Worm (Caenorhabditis elegans) whole organism, L1 larva: Measurements from ENCODE around the gene lim-4.
A peak's percentile ranks its signal among the peaks of the same experiment; 100 is the strongest.

Source experiments
- C16A3.4 ChIP-seq: fragments of 150-350 bp; optimal IDR thresholded peaks from 2 replicates; lab custom pipeline; 2014; ENCODE audit warnings: missing biosample characterization, missing genetic modification characterization
- F16B12.6 ChIP-seq: fragments of 150-350 bp; optimal IDR thresholded peaks from 2 replicates; lab custom pipeline; 2014; ENCODE audit warnings: missing biosample characterization, missing genetic modification characterization
- alr-1 ChIP-seq: fragments of 200-800 bp; sonication (Bioruptor generic); optimal IDR thresholded peaks from 2 replicates; lab custom pipeline; 2018; ENCODE audit warnings: borderline replicate concordance, mild to moderate bottlenecking, missing genetic modification characterization, missing compliant biosample characterization
- blmp-1 ChIP-seq: fragments of 150-350 bp; optimal IDR thresholded peaks from 2 replicates; lab custom pipeline; 2014; ENCODE audit warnings: missing biosample characterization, missing genetic modification characterization
- ceh-63 ChIP-seq: fragments of 200-800 bp; sonication (Bioruptor generic); optimal IDR thresholded peaks from 2 replicates; lab custom pipeline; 2018; ENCODE audit warnings: mild to moderate bottlenecking, missing genetic modification characterization, missing compliant biosample characterization
- ceh-90 ChIP-seq: sonication (generic microtip); optimal IDR thresholded peaks from 2 replicates; lab custom pipeline; 2016; ENCODE audit warnings: missing genetic modification characterization, missing compliant biosample characterization
- dpl-1 ChIP-seq, 3 experiments: fragments of 150-350 bp in 2 of 3; sonication (generic microtip) in 1 of 3; optimal IDR thresholded peaks; 2 replicates each; lab custom pipeline; 2014 to 2017; ENCODE audit warnings: missing biosample characterization in 3 of 3, missing genetic modification characterization in 3 of 3, missing genetic modification reagents in 3 of 3
- dsc-1 ChIP-seq: sonication (generic microtip); optimal IDR thresholded peaks from 2 replicates; lab custom pipeline; 2016; ENCODE audit warnings: mild to moderate bottlenecking, missing genetic modification characterization, missing compliant biosample characterization
- efl-1 ChIP-seq, 4 experiments: fragments of 150-350 bp; optimal IDR thresholded peaks in 3 of 4; peaks in 1 of 4; 1 replicate in 1 of 4; 2 replicates in 3 of 4; lab custom pipeline; 2014; ENCODE audit warnings: missing biosample characterization in 2 of 4, missing genetic modification characterization in 2 of 4, missing genetic modification reagents in 2 of 4
- efl-3 ChIP-seq: fragments of 200-800 bp; sonication (Bioruptor generic); optimal IDR thresholded peaks from 2 replicates; lab custom pipeline; 2018; ENCODE audit warnings: mild to moderate bottlenecking, missing genetic modification characterization, missing compliant biosample characterization
- egl-13 ChIP-seq: sonication (generic microtip); optimal IDR thresholded peaks from 2 replicates; lab custom pipeline; 2016; ENCODE audit warnings: missing genotype, missing genetic modification reagents, missing genetic modification characterization, missing compliant biosample characterization
- egl-27 ChIP-seq, 2 experiments: fragments of 150-350 bp in 1 of 2; sonication (generic microtip); optimal IDR thresholded peaks; 3 replicates each; lab custom pipeline; 2017 to 2018; ENCODE audit warnings: missing biosample characterization in 2 of 2, missing genetic modification characterization in 2 of 2, missing genetic modification reagents in 2 of 2
- elt-2 ChIP-seq: sonication (generic microtip); optimal IDR thresholded peaks from 2 replicates; lab custom pipeline; 2016; ENCODE audit warnings: missing genetic modification characterization, mild to moderate bottlenecking, inconsistent platforms, missing compliant biosample characterization, missing genetic modification reagents
- elt-3 ChIP-seq, 6 experiments: fragments of 150-350 bp in 1 of 6; sonication (generic microtip); optimal IDR thresholded peaks; 2 replicates each; lab custom pipeline; 2017 to 2018; ENCODE audit warnings: missing biosample characterization in 6 of 6, missing genetic modification characterization in 6 of 6, inconsistent platforms in 1 of 6
- hpl-2 ChIP-seq: fragments of 150-350 bp; optimal IDR thresholded peaks from 2 replicates; lab custom pipeline; 2014; ENCODE audit warnings: missing biosample characterization, missing genetic modification reagents, missing genetic modification characterization
- isw-1 ChIP-seq: fragments of 200-800 bp; sonication (Bioruptor generic); IDR thresholded peaks from 2 replicates; pipeline ENCODE4 v1.3.6; 2022; ENCODE audit warnings: missing genetic modification characterization, missing compliant biosample characterization
- jun-1 ChIP-seq: fragments of 150-350 bp; optimal IDR thresholded peaks from 2 replicates; lab custom pipeline; 2014; ENCODE audit warnings: missing biosample characterization, missing genetic modification reagents, missing genetic modification characterization
- lin-14 ChIP-seq: fragments of 200-800 bp; sonication (Bioruptor generic); optimal IDR thresholded peaks from 2 replicates; lab custom pipeline; 2018; ENCODE audit warnings: mild to moderate bottlenecking, missing genetic modification characterization, moderate library complexity, missing compliant biosample characterization
- lin-35 ChIP-seq, 2 experiments: fragments of 150-350 bp; optimal IDR thresholded peaks; 2 replicates each; lab custom pipeline; 2014; ENCODE audit warnings: missing biosample characterization in 2 of 2, missing genetic modification characterization in 2 of 2, missing genetic modification reagents in 2 of 2
- lsy-2 ChIP-seq, 2 experiments: fragments of 150-350 bp; optimal IDR thresholded peaks; 2 replicates each; lab custom pipeline; 2014; ENCODE audit warnings: missing biosample characterization in 2 of 2, missing genetic modification characterization in 2 of 2
- mdl-1 ChIP-seq, 2 experiments: fragments of 150-350 bp; optimal IDR thresholded peaks; 2 replicates each; lab custom pipeline; 2014 to 2017; ENCODE audit warnings: missing biosample characterization in 2 of 2, missing genetic modification characterization in 2 of 2, inconsistent platforms in 1 of 2
- mef-2 ChIP-seq: fragments of 150-350 bp; optimal IDR thresholded peaks from 2 replicates; lab custom pipeline; 2014; ENCODE audit warnings: missing biosample characterization, missing genetic modification characterization
- mep-1 ChIP-seq: fragments of 150-350 bp; optimal IDR thresholded peaks from 2 replicates; lab custom pipeline; 2014; ENCODE audit warnings: missing biosample characterization, missing genetic modification characterization
- nhr-11 ChIP-seq: fragments of 150-350 bp; optimal IDR thresholded peaks from 2 replicates; lab custom pipeline; 2014; ENCODE audit warnings: missing biosample characterization, missing genetic modification characterization
- nhr-12 ChIP-seq: sonication (generic microtip); optimal IDR thresholded peaks from 2 replicates; lab custom pipeline; 2017; ENCODE audit warnings: missing biosample characterization, missing genetic modification characterization
- nhr-19 ChIP-seq: fragments of 200-800 bp; sonication (Bioruptor generic); conservative IDR thresholded peaks from 2 replicates; pipeline ENCODE4 v1.3.6; 2022; ENCODE audit warnings: missing genetic modification characterization, missing compliant biosample characterization
- nhr-20 ChIP-seq: sonication (generic microtip); optimal IDR thresholded peaks from 2 replicates; lab custom pipeline; 2016; ENCODE audit warnings: mild to moderate bottlenecking, missing genetic modification characterization, missing compliant biosample characterization
- nhr-237 ChIP-seq: fragments of 150-350 bp; optimal IDR thresholded peaks from 2 replicates; lab custom pipeline; 2014; ENCODE audit warnings: missing biosample characterization, missing genetic modification characterization
- nhr-47 ChIP-seq: sonication (generic microtip); optimal IDR thresholded peaks from 2 replicates; lab custom pipeline; 2016; ENCODE audit warnings: mild to moderate bottlenecking, missing genetic modification characterization, moderate library complexity, missing compliant biosample characterization
- nhr-71 ChIP-seq: sonication (generic microtip); optimal IDR thresholded peaks from 2 replicates; lab custom pipeline; 2016; ENCODE audit warnings: mild to moderate bottlenecking, missing genetic modification characterization, moderate library complexity, missing compliant biosample characterization
- nhr-76 ChIP-seq: sonication (generic microtip); optimal IDR thresholded peaks from 2 replicates; lab custom pipeline; 2017; ENCODE audit warnings: missing biosample characterization, missing genetic modification characterization
- nhr-77 ChIP-seq: fragments of 150-350 bp; optimal IDR thresholded peaks from 2 replicates; lab custom pipeline; 2014; ENCODE audit warnings: missing biosample characterization, missing genetic modification characterization
- nhr-84 ChIP-seq: sonication (generic microtip); optimal IDR thresholded peaks from 2 replicates; lab custom pipeline; 2017; ENCODE audit warnings: missing biosample characterization, missing genetic modification characterization
- nhr-85 ChIP-seq: sonication (generic microtip); peaks from one replicate; lab custom pipeline; 2016; ENCODE audit warnings: missing genetic modification characterization, inconsistent platforms, missing compliant biosample characterization
- pax-3 ChIP-seq: fragments of 200-800 bp; sonication (Bioruptor generic); optimal IDR thresholded peaks from 2 replicates; lab custom pipeline; 2018; ENCODE audit warnings: mild to moderate bottlenecking, missing genetic modification characterization, moderate library complexity, missing compliant biosample characterization
- skn-1 ChIP-seq: fragments of 150-350 bp; optimal IDR thresholded peaks from 2 replicates; lab custom pipeline; 2014; ENCODE audit warnings: missing biosample characterization, missing genetic modification characterization
- sptf-1 ChIP-seq: fragments of 150-350 bp; optimal IDR thresholded peaks from 2 replicates; lab custom pipeline; 2014; ENCODE audit warnings: missing biosample characterization, missing genetic modification characterization
- sup-37 ChIP-seq: fragments of 200-800 bp; sonication (Bioruptor generic); optimal IDR thresholded peaks from 2 replicates; lab custom pipeline; 2018; ENCODE audit warnings: mild to moderate bottlenecking, missing genetic modification characterization, missing compliant biosample characterization
- tlp-1 ChIP-seq: fragments of 150-350 bp; optimal IDR thresholded peaks from 2 replicates; lab custom pipeline; 2014; ENCODE audit warnings: missing biosample characterization, missing genetic modification characterization
- unc-130 ChIP-seq: fragments of 150-350 bp; optimal IDR thresholded peaks from 2 replicates; lab custom pipeline; 2017; ENCODE audit warnings: missing biosample characterization, missing genetic modification characterization, inconsistent platforms
- unc-30 ChIP-seq: sonication (generic microtip); optimal IDR thresholded peaks from 2 replicates; lab custom pipeline; 2017; ENCODE audit warnings: missing biosample characterization, missing genetic modification characterization
- unc-62 ChIP-seq: fragments of 150-350 bp; optimal IDR thresholded peaks from 2 replicates; lab custom pipeline; 2014; ENCODE audit warnings: missing biosample characterization, missing genetic modification reagents, missing genetic modification characterization
- unc-86 ChIP-seq: sonication (generic microtip); optimal IDR thresholded peaks from 2 replicates; lab custom pipeline; 2016; ENCODE audit warnings: missing genetic modification characterization, missing compliant biosample characterization
- unc-98 ChIP-seq: fragments of 200-800 bp; sonication (Bioruptor generic); IDR thresholded peaks from 2 replicates; pipeline ENCODE4 v1.3.6; 2022; ENCODE audit warnings: missing genetic modification characterization, missing compliant biosample characterization
- vab-15 ChIP-seq: sonication (generic microtip); optimal IDR thresholded peaks from 2 replicates; lab custom pipeline; 2017; ENCODE audit warnings: missing genotype, mild to moderate bottlenecking, missing genetic modification characterization, missing compliant biosample characterization
- xbp-1 ChIP-seq: sonication (generic microtip); optimal IDR thresholded peaks from 2 replicates; lab custom pipeline; 2016; ENCODE audit warnings: missing genetic modification characterization, missing compliant biosample characterization
- ztf-11 ChIP-seq, 2 experiments: sonication (generic microtip); optimal IDR thresholded peaks; 2 replicates each; lab custom pipeline; 2016 to 2017; ENCODE audit warnings: missing genetic modification characterization in 2 of 2, missing biosample characterization in 1 of 2, missing compliant biosample characterization in 1 of 2
- ztf-4 ChIP-seq: fragments of 150-350 bp; optimal IDR thresholded peaks from 2 replicates; lab custom pipeline; 2014; ENCODE audit warnings: missing biosample characterization, missing genetic modification characterization

The lim-4 gene

DNA sequence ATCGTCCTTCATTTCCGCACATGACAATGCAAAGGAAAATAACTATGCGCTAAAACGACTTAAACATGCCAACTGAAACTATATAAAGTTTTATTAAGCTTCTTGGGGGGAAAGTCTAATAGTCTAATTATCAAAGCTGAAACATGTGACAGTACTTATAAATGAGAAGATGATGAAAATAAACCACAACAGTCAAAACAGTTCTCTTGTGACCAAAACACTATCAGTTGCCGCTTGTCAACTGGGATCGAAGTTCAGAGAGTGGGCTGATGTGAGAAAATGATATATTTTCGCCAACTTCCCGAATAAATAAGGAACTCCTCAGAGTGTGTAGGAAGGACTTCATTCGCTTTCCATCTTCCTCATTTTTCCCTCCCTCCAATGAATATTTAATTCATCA is 51.3 kb downstream of the lim-4 start:
- TF ChIP-seq nhr-20 (no peak), F16B12.6 (no peak), tlp-1 (tag; lab: Kevin White, UChicago) (no peak), nhr-77 (tag; lab: Kevin White, UChicago) (no peak), C16A3.4 (no peak), skn-1 (no peak), unc-98 (no peak), dpl-1 (GFP tag; optimal IDR thresholded peaks at IDR 0.05; lab: Kevin White, UChicago) (no peak), pax-3 (tag; lab: Kevin White, UChicago) (no peak), xbp-1 (tag; lab: Kevin White, UChicago) (no peak), mef-2 (no peak), mep-1 (tag; lab: Kevin White, UChicago) (no peak), nhr-71 (tag; lab: Kevin White, UChicago) (no peak), unc-130 (no peak), elt-2 (tag; lab: Kevin White, UChicago) (peak; percentile 71), isw-1 (no peak), egl-13 (tag; lab: Kevin White, UChicago) (no peak), hpl-2 (GFP tag; lab: Kevin White, UChicago) (no peak), alr-1 (tag; lab: Kevin White, UChicago) (no peak), egl-27 (tag; optimal IDR thresholded peaks at IDR 0.05; lab: Kevin White, UChicago) (no peak), elt-3 (tag; optimal IDR thresholded peaks at IDR 0.05; lab: Kevin White, UChicago) (peak in 1 of 6 experiments; percentile 22), lsy-2 (tag; optimal IDR thresholded peaks at IDR 0.05; lab: Kevin White, UChicago) (no peak), nhr-47 (no peak), lin-35 (GFP tag; optimal IDR thresholded peaks at IDR 0.05; lab: Kevin White, UChicago) (peak in 1 of 2 experiments; percentile 34), unc-86 (tag; lab: Kevin White, UChicago) (peak; percentile 48), nhr-237 (no peak), blmp-1 (tag; lab: Kevin White, UChicago) (peak; percentile 5), unc-30 (tag; lab: Kevin White, UChicago) (no peak), efl-3 (GFP tag; lab: Kevin White, UChicago) (no peak), sup-37 (GFP tag; lab: Kevin White, UChicago) (no peak), nhr-12 (tag; lab: Kevin White, UChicago) (no peak)

- TF ChIP-seq nhr-77 (tag; lab: Kevin White, UChicago) (no peak), efl-1 (optimal IDR thresholded peaks at IDR 0.05; lab: Kevin White, UChicago) (no peak), efl-1 (GFP tag; optimal IDR thresholded peaks at IDR 0.05 in 1 of 2; lab: Kevin White, UChicago) (peak in 1 of 2 experiments; percentile 30), dsc-1 (tag; lab: Kevin White, UChicago) (peak; percentile 3), lin-14 (GFP tag; lab: Kevin White, UChicago) (peak; percentile 12)
Measured at ce11 chrX:3821609-3822008, 51.7 kb downstream of the lim-4 start.

DNA sequence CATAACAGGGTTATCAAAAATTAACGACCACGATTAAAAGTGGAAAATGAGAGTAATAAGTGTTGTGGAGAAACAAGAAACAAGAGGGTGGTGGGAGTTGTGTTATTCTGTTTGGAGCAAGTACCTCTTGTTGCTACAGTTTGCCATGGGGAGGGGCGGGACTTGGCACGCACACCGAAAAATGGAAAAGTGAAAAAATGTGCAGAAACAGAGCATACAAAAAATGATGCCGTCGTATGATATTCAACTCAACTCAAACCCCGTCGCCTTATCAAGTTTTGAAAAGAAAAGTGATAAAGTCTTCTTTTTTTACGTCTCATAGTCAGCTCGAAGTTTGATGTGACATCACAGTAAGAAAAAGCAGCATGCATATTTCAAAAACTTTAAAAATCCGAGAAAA is 52.7 kb downstream of the lim-4 start:
- no peak for TF ChIP-seq unc-30 (tag; lab: Kevin White, UChicago)
- TF ChIP-seq nhr-11 (tag; lab: Kevin White, UChicago): no peak
- TF ChIP-seq egl-27 (tag; optimal IDR thresholded peaks at IDR 0.05; lab: Kevin White, UChicago): no peak
- no peak for TF ChIP-seq nhr-20
- TF ChIP-seq jun-1 (tag; lab: Kevin White, UChicago): peak; percentile 29
- no peak for TF ChIP-seq efl-3 (GFP tag; lab: Kevin White, UChicago)
- peak; percentile 50 for TF ChIP-seq elt-2 (tag; lab: Kevin White, UChicago)
- no peak for TF ChIP-seq ztf-4 (tag; lab: Kevin White, UChicago)
- no peak for TF ChIP-seq F16B12.6
- no peak for TF ChIP-seq alr-1 (tag; lab: Kevin White, UChicago)
- no peak for TF ChIP-seq nhr-84 (tag; lab: Kevin White, UChicago)
- no peak for TF ChIP-seq unc-62
- no peak for TF ChIP-seq sptf-1 (tag; lab: Kevin White, UChicago)
- TF ChIP-seq mef-2: no peak
- no peak for TF ChIP-seq efl-1 (optimal IDR thresholded peaks at IDR 0.05; lab: Kevin White, UChicago)
- TF ChIP-seq efl-1 (GFP tag; optimal IDR thresholded peaks at IDR 0.05 in 1 of 2; lab: Kevin White, UChicago): peak in 1 of 2 experiments; percentile 80
- no peak for TF ChIP-seq mdl-1 (tag; optimal IDR thresholded peaks at IDR 0.05; lab: Kevin White, UChicago)
- TF ChIP-seq nhr-76: no peak
- no peak for TF ChIP-seq ceh-90 (tag; lab: Kevin White, UChicago)
- no peak for TF ChIP-seq ceh-63
- no peak for TF ChIP-seq nhr-85
- no peak for TF ChIP-seq sup-37 (GFP tag; lab: Kevin White, UChicago)
- TF ChIP-seq nhr-71 (tag; lab: Kevin White, UChicago): peak; percentile 12
- TF ChIP-seq lin-35 (GFP tag; optimal IDR thresholded peaks at IDR 0.05; lab: Kevin White, UChicago): peak in 1 of 2 experiments; percentile 29
- no peak for TF ChIP-seq vab-15
- TF ChIP-seq tlp-1 (tag; lab: Kevin White, UChicago): no peak
- TF ChIP-seq ztf-11 (tag; optimal IDR thresholded peaks at IDR 0.05; lab: Kevin White, UChicago): no peak
- no peak for TF ChIP-seq nhr-19 (GFP tag; lab: Robert Waterston, UW)
